Worm (Caenorhabditis elegans) whole organism, L4/young adult: ENCODE results near the gene dpy-22.

Experiments
- W03F9.2 ChIP-seq: fragments of 150-350 bp; optimal IDR thresholded peaks from 2 replicates; lab custom pipeline; 2014; ENCODE audit warnings: missing biosample characterization, missing genetic modification characterization
- dao-5 ChIP-seq: sonication (generic microtip); optimal IDR thresholded peaks from 2 replicates; lab custom pipeline; 2016; ENCODE audit warnings: missing genotype, missing genetic modification characterization, moderate library complexity, missing compliant biosample characterization
- him-1 ChIP-seq: sonication (generic microtip); optimal IDR thresholded peaks from 2 replicates; lab custom pipeline; 2016; ENCODE audit warnings: missing genotype, missing genetic modification reagents, missing genetic modification characterization, missing compliant biosample characterization

The dpy-22 gene

DNA sequence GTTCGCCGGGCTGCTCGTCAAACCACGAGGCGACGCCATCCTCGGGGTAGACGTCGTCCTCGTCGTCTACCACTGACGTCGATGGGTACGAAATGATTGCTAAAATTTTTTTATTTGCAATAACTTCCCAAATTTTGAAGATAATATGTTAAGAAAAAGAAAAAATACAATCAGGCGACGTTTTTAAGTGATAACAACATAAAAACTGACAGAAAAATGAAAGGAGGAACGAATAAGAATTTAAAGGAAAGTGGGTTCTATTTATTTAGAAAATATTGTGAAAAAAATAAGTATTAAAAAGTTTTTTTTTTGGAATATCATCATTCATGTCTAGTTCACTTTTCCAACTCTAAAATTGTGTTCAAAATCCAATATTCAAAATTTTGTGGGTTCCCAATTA, at the start of gene dpy-22:
Gene dpy-22 (minus strand): TSS at position 101 of the 400 bp plus-strand sequence.
- TF ChIP-seq W03F9.2, result no peak
- no peak for TF ChIP-seq dao-5 (tag; lab: Kevin White, UChicago)
- no peak for TF ChIP-seq him-1

DNA sequence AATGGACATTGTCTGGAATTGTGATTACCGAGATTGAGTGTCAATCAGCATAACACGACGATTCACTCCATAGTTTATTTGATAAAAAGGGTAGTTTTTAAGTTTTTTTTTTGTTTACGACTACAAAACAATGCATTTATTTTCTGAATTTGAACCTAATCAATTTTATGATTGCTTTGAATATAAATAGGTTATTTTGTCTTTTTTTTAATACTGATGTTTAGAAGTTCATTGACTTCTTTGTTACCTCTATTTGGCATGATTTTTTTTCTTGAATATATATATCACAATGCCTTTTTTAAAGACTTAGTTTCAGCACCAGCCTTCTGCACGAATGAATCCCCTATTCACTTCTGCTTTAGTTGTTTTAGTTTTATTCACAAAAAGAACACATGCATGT, 47.4 kb upstream of the dpy-22 start, which contains the start of gene R07B1.13:
Gene R07B1.13 (plus strand): TSS at position 301 of the 400 bp plus-strand sequence.
- no peak for TF ChIP-seq W03F9.2

DNA sequence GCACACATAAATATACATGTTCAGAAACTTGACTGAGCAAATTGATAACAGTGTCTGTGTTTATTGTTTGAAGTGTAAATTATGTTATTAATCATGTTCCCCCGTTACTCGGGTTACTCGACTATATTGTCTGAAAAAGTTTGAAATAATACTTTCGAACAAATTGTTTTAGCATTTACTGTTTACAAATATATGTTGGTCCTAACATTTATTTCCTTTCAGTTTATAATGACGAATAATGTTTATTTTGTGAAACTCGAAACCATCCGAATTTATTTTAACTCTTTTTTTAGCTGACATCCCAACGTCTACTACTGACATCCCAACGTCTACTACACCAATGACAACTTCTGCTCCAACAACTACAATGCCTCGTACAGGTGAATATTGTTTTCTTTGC, 46.7 kb upstream of the dpy-22 start, which contains the start of gene R07B1.7:
Gene R07B1.7 (plus strand): TSS at position 301 of the 400 bp plus-strand sequence.
- TF ChIP-seq him-1, result no peak
- no peak for TF ChIP-seq W03F9.2
- TF ChIP-seq dao-5 (tag; lab: Kevin White, UChicago), result no peak

DNA sequence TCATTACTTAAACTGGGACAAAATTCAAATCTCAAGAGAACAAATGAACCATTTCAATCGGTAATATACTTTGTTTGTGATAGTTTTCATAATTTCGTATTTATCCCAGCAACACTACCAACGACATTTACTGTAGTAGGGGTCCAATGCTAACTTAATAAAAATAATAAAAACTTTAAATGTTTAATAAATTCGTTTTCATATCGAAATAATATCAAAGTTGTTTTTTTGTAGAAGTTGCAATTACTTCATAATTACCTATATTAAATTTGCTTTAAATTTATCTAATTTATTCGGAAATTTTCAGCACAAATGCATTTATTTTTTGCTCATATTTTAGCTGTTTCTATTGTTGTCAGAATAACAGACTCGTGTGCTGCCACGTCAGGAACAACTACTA, 44.3 kb upstream of the dpy-22 start, which contains the start of gene R07B1.6:
Gene R07B1.6 (plus strand): TSS at position 301 of the 400 bp plus-strand sequence.
- no peak for TF ChIP-seq dao-5 (tag; lab: Kevin White, UChicago)
- no peak for TF ChIP-seq W03F9.2
- no peak for TF ChIP-seq him-1

DNA sequence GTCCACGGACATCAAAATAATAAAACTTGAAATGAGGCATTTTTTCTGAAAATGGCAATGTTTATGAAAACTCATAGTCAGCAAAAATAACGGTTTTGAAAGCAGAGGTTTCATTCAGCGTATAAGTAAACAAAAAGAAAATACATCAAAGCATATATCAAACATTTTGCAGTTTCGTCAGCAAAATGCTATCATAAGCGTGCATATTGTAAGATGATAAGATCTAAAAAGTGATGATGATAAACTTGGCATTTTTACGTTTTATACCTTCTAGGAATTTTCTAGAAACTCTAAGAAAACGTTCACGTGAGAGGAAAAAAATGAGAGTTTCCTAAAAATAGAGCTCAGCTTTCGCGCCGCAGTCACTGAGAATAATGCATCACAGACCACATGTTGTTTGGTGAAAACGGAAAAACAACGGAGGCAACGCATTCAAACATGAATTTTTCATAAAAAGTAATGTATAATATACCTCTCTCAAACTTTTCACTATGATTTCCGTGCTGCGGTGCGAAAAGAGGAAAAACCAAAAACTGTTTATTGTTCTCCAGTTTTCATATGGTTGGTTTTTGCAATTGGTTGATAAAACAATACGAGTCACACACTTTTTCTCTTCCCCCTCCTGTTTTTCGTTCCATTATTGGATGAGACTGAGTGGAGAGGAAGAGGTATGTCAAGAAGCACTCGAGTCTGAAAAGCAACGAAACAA, 41.0 kb upstream of the dpy-22 start, which contains the start of the genes gst-36 and R07B1.5:
Gene gst-36 (minus strand): TSS at position 45 of the 709 bp plus-strand sequence.
Gene R07B1.5 (plus strand): TSS at position 665 of the 709 bp plus-strand sequence.
- TF ChIP-seq him-1, result no peak
- TF ChIP-seq W03F9.2, result no peak
- no peak for TF ChIP-seq dao-5 (tag; lab: Kevin White, UChicago)

DNA sequence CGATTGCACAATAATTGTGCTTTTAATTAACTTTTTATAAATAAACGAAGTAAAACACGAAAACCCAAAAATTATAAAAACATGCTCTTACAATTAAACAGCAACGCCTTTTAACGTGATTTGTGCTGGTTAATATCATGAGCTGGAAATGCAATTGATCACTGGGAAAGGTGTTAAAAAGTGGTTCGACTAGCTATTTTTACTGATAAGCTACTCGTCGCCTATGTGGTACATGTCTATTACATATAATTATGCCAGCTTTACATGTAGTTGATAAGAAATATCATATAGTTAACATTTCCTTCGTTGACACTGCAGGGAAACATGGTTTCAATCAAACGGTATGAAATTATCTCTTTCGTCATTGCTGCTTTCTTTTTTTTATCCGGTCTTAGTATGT, 36.0 kb upstream of the dpy-22 start, which contains the start of gene scav-5:
Gene scav-5 (plus strand): TSS at position 297 of the 400 bp plus-strand sequence.
- TF ChIP-seq him-1 (no peak), dao-5 (tag; lab: Kevin White, UChicago) (no peak), W03F9.2 (no peak)

DNA sequence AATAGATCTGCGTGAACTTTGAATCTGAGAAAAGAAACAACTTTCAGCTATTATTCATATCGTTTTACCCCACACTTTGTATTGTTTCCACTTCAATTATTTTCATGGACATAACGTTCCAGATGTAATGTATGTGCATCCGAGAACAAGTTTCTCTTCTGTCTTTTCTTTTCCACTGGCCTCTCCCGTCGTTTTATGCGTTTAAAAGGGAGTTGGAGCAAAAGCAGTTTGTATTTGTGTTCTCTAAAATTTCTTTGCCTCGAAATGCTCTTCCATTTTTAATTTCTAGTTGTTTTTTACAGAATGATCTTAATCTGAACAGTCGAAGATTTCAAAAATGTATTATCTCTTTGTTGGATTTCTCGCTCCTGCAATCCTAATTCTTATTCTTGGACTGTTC, 34.5 kb upstream of the dpy-22 start, which contains the start of gene R07B1.11:
Gene R07B1.11 (plus strand): TSS at position 301 of the 400 bp plus-strand sequence.
- TF ChIP-seq W03F9.2 (no peak), him-1 (no peak), dao-5 (tag; lab: Kevin White, UChicago) (no peak)

DNA sequence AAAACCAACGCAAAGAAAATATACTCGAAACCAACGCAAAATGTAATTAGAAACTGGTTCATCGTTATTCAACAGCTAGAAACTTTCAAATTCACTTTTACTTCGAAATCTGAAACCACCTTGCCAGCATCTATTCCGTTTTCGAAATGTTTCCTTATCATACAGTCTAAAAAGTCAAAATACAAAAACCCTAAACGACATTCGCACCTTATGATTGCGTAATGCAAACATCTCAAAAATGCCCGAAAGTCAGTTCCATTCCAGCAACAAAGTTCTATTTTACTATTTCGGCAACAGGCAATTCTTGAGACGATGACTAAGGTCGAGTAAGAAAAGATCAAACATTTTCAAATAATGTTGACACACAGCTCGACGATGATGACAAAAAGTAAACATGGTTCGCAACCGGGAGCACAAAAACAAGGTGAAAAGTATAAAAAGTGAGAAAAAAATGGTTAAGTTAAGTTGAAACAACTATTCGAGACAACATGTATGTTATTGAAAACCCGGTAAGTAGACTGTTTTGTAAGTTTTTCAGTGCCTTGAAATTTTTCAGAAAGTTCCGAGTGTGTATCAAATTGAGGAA, 29.8 kb upstream of the dpy-22 start, which contains the start of gene lec-7:
Gene lec-7 (plus strand): TSS at position 297 of the 586 bp plus-strand sequence.
- no peak for TF ChIP-seq dao-5 (tag; lab: Kevin White, UChicago)
- TF ChIP-seq him-1, result no peak
- TF ChIP-seq W03F9.2, result no peak

DNA sequence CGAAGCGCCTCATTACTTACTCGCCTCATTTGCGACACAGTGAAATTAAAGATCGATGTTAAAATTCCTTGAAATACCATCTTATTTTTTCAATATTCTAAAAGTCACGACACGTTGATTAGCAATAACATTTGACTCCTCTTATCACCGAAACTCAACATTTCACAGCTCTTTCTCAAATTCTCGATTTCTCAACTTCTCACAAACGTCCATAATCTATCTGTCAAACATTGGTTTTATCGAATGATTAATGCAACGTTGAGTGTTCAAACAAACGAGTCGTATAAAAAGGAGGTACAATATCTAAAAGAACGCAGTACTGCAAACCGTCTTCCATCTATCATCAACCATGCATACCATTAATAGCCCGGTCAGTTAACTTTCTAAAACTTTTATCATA, 28.2 kb upstream of the dpy-22 start, which contains the start of gene lec-8:
Gene lec-8 (plus strand): TSS at position 314 of the 400 bp plus-strand sequence.
- no peak for TF ChIP-seq dao-5 (tag; lab: Kevin White, UChicago)
- no peak for TF ChIP-seq W03F9.2
- TF ChIP-seq him-1, result no peak

DNA sequence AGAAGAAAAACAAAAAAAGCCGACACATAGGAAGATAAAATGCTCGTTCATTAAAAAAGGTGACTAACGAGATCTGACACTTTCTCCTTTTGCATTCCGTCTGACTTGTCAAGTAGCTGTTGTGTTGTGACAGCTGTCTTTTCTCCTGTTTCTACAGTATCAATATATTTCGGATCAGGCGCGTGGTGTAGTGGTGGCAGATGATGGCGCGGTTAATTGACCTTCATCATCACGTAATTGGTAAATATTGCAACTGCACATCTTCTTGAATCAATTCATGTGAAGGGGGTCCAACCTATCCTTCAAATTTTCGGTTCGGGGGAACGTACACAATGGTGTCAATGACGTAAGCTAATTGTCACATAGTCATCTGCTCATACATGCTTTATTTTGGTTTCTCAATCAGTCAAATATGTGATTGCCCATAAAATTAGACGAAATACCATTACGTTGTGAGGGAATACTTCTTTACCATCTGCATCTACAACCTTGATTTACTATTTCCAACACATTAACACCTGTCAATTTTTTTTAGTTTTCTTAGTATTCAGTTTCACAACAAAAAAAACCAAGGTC, 26.2 kb upstream of the dpy-22 start:
- TF ChIP-seq dao-5 (tag; lab: Kevin White, UChicago) (no peak), him-1 (no peak), W03F9.2 (no peak)

DNA sequence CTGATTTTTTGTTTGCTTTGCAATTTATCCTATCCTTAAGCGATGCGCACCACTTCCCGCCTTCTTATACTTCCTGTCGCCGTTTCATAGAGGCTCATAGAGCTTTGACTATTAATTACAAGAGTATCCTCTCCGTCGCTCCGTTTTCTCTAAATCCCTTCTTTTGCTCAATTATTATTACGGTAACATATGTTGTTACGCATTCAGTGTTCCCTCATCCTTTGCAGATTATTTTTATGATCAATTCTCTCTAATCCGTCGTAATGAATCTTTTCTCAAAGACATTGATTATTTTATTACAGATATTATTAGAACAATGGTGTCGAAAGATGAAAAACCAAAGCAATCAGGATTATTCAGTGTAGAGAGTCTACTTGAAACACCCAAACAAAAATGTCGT, 24.9 kb upstream of the dpy-22 start, which contains the start of gene vab-15:
Gene vab-15 (plus strand): TSS at position 301 of the 400 bp plus-strand sequence.
- TF ChIP-seq W03F9.2 (no peak), dao-5 (tag; lab: Kevin White, UChicago) (no peak), him-1 (no peak)

DNA sequence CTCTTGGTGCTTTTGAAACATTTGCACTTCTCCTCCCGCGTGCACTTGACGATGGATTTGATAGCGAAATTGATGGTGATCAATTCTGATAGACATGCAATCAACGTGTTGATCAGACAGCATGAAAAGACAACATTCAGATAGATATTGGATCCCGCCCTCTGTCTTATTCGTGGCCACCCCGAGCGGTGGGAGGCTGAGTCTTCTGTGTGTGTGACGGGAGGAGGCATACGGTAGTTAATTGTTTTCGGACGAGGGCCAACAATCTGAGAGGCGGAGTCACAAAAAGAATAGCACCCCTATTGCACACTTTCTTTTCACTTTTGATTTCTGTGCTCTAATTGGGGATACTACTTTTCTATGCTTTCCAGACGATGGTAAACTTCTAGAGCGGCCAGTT, 23.8 kb upstream of the dpy-22 start:
- no peak for TF ChIP-seq him-1
- no peak for TF ChIP-seq W03F9.2
- no peak for TF ChIP-seq dao-5 (tag; lab: Kevin White, UChicago)

DNA sequence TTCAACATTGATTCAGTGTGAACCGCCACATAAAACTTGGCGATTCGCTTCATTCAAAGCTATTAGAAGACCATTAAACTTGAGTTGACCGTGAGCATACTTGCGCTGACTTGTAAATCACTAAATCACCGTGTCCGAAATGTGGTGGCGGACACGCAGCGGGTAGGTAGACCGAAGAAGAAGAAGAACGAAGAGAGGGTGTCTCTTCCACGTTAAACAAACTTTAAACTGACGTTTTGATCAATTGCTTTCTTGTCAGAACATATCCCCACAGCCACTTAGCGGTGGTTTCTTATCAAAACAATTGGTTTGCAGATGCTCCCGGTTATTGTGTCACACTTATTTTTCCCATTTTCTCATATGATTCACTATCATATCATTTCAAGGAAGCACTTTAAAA, 21.5 kb upstream of the dpy-22 start:
- no peak for TF ChIP-seq dao-5 (tag; lab: Kevin White, UChicago)
- no peak for TF ChIP-seq him-1
- TF ChIP-seq W03F9.2, result no peak

DNA sequence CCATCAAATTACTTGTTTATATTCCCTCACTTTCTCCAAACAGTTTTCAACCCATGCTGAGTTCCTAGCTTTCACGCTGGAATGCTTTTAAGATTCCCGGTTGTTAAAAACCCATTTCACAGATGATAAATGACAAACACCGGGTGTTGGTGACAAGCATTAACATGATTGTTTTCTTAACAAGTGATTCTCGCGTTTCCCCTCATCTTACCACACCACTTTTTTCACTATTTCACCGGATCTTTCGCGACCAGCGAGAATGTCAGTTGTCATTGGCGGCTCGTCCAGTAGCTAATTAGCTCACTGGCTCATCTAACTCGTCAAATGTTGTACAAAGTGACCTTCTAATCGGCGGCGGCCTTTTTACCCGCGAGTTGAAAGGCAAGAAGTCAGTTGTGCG, 20.0 kb upstream of the dpy-22 start:
- TF ChIP-seq dao-5 (tag; lab: Kevin White, UChicago) (no peak), him-1 (no peak), W03F9.2 (no peak)
